Worm (Caenorhabditis elegans): ENCODE measurements around the gene Y65A5A.2.
"Not testable (repeated sequence)": the region's sequence is repeated elsewhere in the genome, so short reads cannot be mapped to it uniquely, and the experiment has no call there.

The Y65A5A.2 gene

DNA sequence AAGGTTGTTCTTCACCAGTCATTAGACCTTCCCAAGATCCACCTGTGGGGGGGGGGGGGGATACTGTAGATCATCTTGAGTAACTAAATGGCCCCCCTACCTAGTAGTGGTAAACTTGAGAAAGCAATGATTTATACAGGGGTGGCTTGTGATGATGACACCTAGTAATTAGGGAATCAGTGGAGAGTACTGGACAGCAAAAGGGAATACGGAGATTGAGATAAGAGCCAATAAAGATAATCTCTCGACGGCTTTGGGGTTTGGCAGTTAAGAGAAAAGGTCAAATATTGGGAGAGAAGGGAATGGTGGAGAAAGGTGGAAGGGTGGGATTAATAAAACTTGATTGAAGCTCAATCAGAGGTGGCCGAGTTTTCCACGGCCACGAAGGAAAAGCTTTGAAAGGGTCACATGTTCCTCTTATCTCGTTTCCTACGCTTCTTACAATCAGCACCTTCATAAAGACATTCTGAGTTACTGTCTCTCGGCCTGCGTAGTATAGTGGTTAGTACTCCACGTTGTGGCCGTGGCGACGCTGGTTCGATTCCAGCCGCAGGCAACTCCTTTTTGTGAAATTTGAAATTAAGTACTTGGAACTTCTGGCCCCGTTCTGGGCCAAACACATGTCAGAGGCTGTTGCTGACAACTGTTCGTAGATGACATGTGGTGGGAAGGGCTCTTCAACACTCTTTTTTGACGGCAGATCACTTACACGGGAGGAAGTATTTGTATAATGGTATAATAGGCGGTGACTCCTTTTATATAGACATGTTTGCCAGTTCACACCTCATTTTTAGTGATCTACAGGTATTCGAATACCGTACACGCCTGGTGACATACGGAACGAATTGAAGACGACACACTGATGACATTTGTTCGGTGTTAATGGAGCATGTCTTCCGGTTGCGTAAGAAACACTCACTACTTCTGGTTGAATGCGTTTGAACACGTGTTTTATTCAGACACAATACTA, 11.1 kb upstream of the Y65A5A.2 start:
- TF ChIP-seq T22C8.4 (GFP tag; IDR thresholded peaks at IDR 0.05): no peak; the same call in 1 of the 2 replicates
- TF ChIP-seq ref-1 (GFP tag; conservative IDR thresholded peaks at IDR 0.05): 0 out of 2 replicates have a peak, but pooled peaks have one; percentile 45
- peak; percentile 32 for TF ChIP-seq cog-1 (tag; optimal IDR thresholded peaks at IDR 0.05)
- TF ChIP-seq flt-1 (GFP tag; IDR thresholded peaks at IDR 0.05): peak; percentile 75; the same call in 1 of the 2 replicates
- peak; percentile 44; the same call in 1 of the 2 replicates for TF ChIP-seq ztf-23 (GFP tag; IDR thresholded peaks at IDR 0.05)
- TF ChIP-seq klf-2 (GFP tag; conservative IDR thresholded peaks at IDR 0.05): no peak
- TF ChIP-seq med-1 (GFP tag; optimal IDR thresholded peaks at IDR 0.05; ENCODE audit: insufficient read depth): peak; percentile 19
- TF ChIP-seq ztf-29 (GFP tag; IDR thresholded peaks at IDR 0.05): peak; percentile 25; the same call in 1 of the 2 replicates
- TF ChIP-seq tab-1 (GFP tag; IDR thresholded peaks at IDR 0.05): peak; percentile 77

DNA sequence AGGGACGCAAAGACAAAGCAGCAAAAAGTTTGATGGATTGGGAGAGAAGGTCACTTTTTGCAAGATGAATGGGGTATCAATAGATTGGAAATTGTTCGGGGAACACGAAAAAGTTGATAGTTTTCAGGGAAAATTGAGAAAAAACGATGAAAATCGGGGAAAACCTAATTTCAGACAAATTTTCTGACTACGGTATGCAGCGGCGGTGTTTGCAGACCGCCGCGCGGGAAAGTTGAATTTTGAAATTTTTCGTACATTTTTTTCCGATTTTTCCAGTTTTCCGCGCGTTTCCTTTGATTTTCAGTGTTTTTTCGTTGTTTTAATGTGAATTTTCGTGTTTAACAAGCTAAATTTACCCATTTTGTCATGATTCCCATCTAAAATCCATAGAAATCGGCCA, 10.4 kb upstream of the Y65A5A.2 start:
- no peak for TF ChIP-seq tab-1 (GFP tag; IDR thresholded peaks at IDR 0.05)
- TF ChIP-seq cog-1 (tag; optimal IDR thresholded peaks at IDR 0.05): no peak
- no peak for TF ChIP-seq ztf-29 (GFP tag; IDR thresholded peaks at IDR 0.05)
- TF ChIP-seq flt-1 (GFP tag; IDR thresholded peaks at IDR 0.05): no peak
- no peak for TF ChIP-seq ref-1 (GFP tag; conservative IDR thresholded peaks at IDR 0.05)
- no peak for TF ChIP-seq klf-2 (GFP tag; conservative IDR thresholded peaks at IDR 0.05)
- no peak for TF ChIP-seq ztf-23 (GFP tag; IDR thresholded peaks at IDR 0.05)
- no peak for TF ChIP-seq med-1 (GFP tag; optimal IDR thresholded peaks at IDR 0.05; ENCODE audit: insufficient read depth)
- no peak for TF ChIP-seq T22C8.4 (GFP tag; IDR thresholded peaks at IDR 0.05)

- no peak for TF ChIP-seq ztf-23 (GFP tag; IDR thresholded peaks at IDR 0.05)
- no peak for TF ChIP-seq flt-1 (GFP tag; IDR thresholded peaks at IDR 0.05)
- no peak for TF ChIP-seq ztf-29 (GFP tag; IDR thresholded peaks at IDR 0.05)
- no peak for TF ChIP-seq klf-2 (GFP tag; conservative IDR thresholded peaks at IDR 0.05)
- no peak for TF ChIP-seq ref-1 (GFP tag; conservative IDR thresholded peaks at IDR 0.05)
- TF ChIP-seq med-1 (GFP tag; optimal IDR thresholded peaks at IDR 0.05; ENCODE audit: insufficient read depth): no peak
- TF ChIP-seq T22C8.4 (GFP tag; IDR thresholded peaks at IDR 0.05): no peak
- no peak for TF ChIP-seq cog-1 (tag; optimal IDR thresholded peaks at IDR 0.05)
- no peak for TF ChIP-seq tab-1 (GFP tag; IDR thresholded peaks at IDR 0.05)
Measured at ce11 chrIV:16403283-16403682, 8.5 kb upstream of the Y65A5A.2 start.

DNA sequence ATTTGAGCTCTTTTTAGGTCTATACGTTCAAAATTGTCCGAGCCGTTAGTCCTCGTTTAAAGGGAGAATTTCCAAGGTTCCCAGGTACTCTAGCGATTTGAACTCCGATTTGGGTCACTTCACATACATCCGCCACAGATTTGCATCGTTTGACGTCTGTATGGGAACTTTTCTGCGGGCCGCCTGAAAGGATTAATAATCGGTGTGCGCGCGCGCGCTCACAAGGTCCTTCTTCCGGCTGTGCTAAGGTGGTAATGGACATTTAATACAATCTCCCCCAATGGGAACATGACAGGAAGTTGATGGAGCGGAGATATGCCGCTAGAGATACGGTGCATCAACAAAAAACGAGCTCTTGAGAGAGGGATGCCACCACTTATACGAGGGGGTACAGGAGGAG, 4.0 kb upstream of the Y65A5A.2 start:
- TF ChIP-seq cog-1 (tag; optimal IDR thresholded peaks at IDR 0.05) (no peak), T22C8.4 (GFP tag; IDR thresholded peaks at IDR 0.05) (no peak), flt-1 (GFP tag; IDR thresholded peaks at IDR 0.05) (0 out of 2 replicates have a peak, but pooled peaks have one; percentile 8), med-1 (GFP tag; optimal IDR thresholded peaks at IDR 0.05; ENCODE audit: insufficient read depth) (no peak), klf-2 (GFP tag; conservative IDR thresholded peaks at IDR 0.05) (no peak), ref-1 (GFP tag; conservative IDR thresholded peaks at IDR 0.05) (no peak)

ce11 chrIV:16410078-16410636, 1.7 kb upstream of the Y65A5A.2 start:
- peak; percentile 33; the same call in 1 of the 2 replicates for TF ChIP-seq flt-1 (GFP tag; IDR thresholded peaks at IDR 0.05)
- no peak for TF ChIP-seq ref-1 (GFP tag; conservative IDR thresholded peaks at IDR 0.05)

DNA sequence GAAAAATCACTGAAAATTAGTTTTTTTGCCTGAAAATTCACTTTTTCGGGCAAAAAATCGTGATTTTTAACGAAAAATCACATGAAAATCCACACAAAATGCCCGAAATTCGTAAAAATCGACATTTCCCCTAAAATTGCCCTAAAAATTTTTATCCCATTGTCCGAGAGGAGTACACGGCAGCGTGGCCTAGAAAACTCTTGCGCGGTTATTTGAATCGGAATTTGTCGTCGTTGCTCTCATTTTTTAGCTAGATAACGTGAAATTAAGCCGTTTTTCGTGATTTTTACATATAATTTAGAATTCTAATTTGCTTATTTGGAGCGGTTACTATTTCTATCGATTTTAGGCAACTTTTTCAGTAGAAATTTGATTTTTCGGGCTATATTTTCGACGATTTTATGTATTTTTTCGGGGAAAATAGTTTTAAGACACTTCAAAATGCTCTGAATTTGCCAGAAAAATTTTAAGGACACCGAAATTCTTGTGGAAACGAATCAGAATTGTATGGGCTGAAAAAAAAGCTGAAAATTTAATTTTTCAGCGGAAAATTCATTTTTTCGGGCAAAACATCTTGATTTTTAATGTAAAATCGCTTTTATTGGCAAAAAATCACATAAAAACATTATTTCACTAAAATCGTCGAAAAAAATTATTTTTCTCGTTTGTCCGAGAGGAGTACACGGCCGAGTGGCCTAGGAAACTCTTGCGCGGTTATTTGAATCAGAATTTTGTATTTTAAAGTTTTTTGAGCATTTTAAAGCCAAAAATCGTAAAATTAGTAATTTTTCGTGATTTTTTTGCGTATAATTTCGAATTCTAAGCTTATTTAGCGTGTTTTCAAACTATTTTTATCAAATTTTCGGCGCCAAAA, 3.5 kb downstream of the Y65A5A.2 start:
- TF ChIP-seq klf-2 (GFP tag; conservative IDR thresholded peaks at IDR 0.05) (peak; percentile 64), flt-1 (GFP tag; IDR thresholded peaks at IDR 0.05) (peak; percentile 76), med-1 (GFP tag; optimal IDR thresholded peaks at IDR 0.05; ENCODE audit: insufficient read depth) (no peak), cog-1 (tag; optimal IDR thresholded peaks at IDR 0.05) (peak; percentile 26), ref-1 (GFP tag; conservative IDR thresholded peaks at IDR 0.05) (no peak), ztf-29 (GFP tag; IDR thresholded peaks at IDR 0.05) (0 out of 2 replicates have a peak, but pooled peaks have one; percentile 35), ztf-23 (GFP tag; IDR thresholded peaks at IDR 0.05) (peak; percentile 69), T22C8.4 (GFP tag; IDR thresholded peaks at IDR 0.05) (peak; percentile 26; the same call in 1 of the 2 replicates), tab-1 (GFP tag; IDR thresholded peaks at IDR 0.05) (no peak)

DNA sequence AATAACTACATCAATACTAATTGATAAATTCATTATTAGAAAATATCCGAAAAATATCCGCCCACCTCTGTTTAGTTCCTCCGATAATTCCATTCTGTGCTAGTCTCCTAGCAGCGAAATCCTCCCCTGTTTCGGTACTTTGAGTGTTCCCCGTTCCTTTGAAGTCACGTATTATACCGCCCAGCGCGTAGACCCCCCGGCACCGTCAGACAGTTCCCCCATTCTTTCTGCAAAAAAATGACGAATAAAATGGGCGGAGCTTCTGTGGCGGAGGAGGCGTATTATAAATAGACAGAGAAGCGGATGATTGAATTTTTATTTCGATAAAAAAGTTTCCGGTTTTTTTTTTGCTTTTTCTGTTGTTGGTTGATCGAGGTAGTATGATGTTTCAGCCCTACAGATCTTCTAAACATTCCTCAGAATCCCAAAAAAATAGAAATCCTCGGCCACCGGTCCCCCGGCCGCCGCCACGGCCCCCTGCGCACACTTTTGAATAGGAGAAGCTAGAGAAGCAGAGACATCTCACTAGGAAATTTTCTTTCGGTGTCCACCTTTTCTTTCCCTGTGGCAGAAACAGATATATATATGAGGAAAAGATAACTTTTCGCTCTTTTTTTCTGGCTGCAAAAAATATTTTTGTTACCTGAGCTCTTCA, 10.2 kb downstream of the Y65A5A.2 start:
- TF ChIP-seq ref-1 (GFP tag; conservative IDR thresholded peaks at IDR 0.05): no peak
- TF ChIP-seq flt-1 (GFP tag; IDR thresholded peaks at IDR 0.05): no peak
- no peak for TF ChIP-seq T22C8.4 (GFP tag; IDR thresholded peaks at IDR 0.05)
- TF ChIP-seq ztf-29 (GFP tag; IDR thresholded peaks at IDR 0.05): no peak
- no peak for TF ChIP-seq med-1 (GFP tag; optimal IDR thresholded peaks at IDR 0.05; ENCODE audit: insufficient read depth)
- no peak; the same call in 1 of the 2 replicates for TF ChIP-seq tab-1 (GFP tag; IDR thresholded peaks at IDR 0.05)
- TF ChIP-seq cog-1 (tag; optimal IDR thresholded peaks at IDR 0.05): no peak
- no peak for TF ChIP-seq klf-2 (GFP tag; conservative IDR thresholded peaks at IDR 0.05)
- no peak for TF ChIP-seq ztf-23 (GFP tag; IDR thresholded peaks at IDR 0.05)

DNA sequence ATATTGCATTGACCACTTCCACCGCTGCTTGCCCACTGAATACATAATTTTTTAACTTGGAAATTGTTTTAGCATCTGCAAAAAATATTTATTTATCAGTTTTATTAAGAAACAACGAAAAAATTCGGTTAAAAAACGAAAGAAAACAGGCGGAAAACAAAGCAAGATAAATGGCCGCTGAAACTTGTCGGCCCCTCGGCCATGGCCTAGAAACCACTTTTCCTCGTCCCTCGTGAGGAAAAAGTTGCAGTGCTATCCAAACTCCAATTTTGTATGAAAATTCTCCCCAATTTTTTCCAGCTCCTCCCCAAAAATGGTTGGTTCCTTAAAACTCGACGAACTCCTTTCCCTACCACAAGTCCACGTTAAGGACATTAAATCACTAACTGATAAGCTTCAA, 12.5 kb downstream of the Y65A5A.2 start, which contains the start of gene Y10G11A.1:
TSS of gene Y10G11A.1 (plus strand) at position 301 of the 400 bp plus-strand sequence.
- not testable (repeated sequence) for TF ChIP-seq med-1 (GFP tag; optimal IDR thresholded peaks at IDR 0.05; ENCODE audit: insufficient read depth); flt-1 (GFP tag; IDR thresholded peaks at IDR 0.05); ztf-23 (GFP tag; IDR thresholded peaks at IDR 0.05)

Measured in whole organism, midembryonic.